Worm (Caenorhabditis elegans): ENCODE data around the gene F59F4.3.

F59F4.3 gene

DNA sequence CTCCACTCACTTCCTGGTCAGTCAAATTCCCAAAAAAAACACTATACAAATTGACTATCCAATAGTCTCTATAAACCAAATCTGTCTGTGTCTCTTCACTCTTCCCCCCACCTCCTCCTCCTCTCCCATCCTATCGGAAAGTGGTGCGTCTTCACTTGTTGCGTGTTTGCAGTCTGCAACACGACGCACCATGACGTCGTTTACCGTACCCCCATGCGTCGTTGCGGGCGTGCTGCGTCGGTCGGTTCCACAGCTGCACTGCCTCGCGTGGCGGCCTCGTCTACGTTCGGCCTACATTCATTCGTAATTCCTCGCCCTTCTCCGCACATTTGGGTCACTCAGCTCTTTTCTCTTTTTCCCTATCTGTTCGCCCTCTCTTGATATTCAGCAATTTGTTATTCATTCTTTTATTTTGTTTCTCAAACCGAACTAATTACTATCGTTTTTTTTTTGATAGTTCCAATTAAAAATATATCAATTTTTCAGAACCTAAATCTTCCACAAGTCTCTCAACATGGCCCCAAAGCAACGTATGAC lies 6.2 kb downstream of the F59F4.3 start, which contains the start of gene serp-1.1 (continued):
- TF ChIP-seq Y67H2A.10 (GFP tag; conservative IDR thresholded peaks at IDR 0.05) (peak; percentile 53; the same call in 1 of the 2 replicates), ets-4 (GFP tag; optimal IDR thresholded peaks at IDR 0.05) (peak; percentile 100), rpc-1 (optimal IDR thresholded peaks at IDR 0.05) (peak; percentile 32), rpc-1 (tag; optimal IDR thresholded peaks at IDR 0.05) (no peak), nhr-179 (tag; optimal IDR thresholded peaks at IDR 0.05) (no peak), gei-17 (GFP tag; optimal IDR thresholded peaks at IDR 0.05) (peak; percentile 90), rcor-1 (GFP tag; IDR thresholded peaks at IDR 0.05) (peak; percentile 94), lin-26 (GFP tag; IDR thresholded peaks at IDR 0.05) (peak; percentile 86), attf-6 (GFP tag; IDR thresholded peaks at IDR 0.05) (no peak), nfya-2 (GFP tag; IDR thresholded peaks at IDR 0.05) (no peak), Y95B8A.8 (GFP tag; IDR thresholded peaks at IDR 0.05) (peak; percentile 87), D2030.7 (GFP tag; IDR thresholded peaks at IDR 0.05) (peak; percentile 39; the same call in 1 of the 2 replicates), F57C9.4 (tag; optimal IDR thresholded peaks at IDR 0.05) (peak; percentile 79), pbrm-1 (GFP tag; IDR thresholded peaks at IDR 0.05) (peak; percentile 96), die-1 (tag; optimal IDR thresholded peaks at IDR 0.05) (peak; percentile 75), zim-3 (tag; optimal IDR thresholded peaks at IDR 0.05) (peak; percentile 68), let-526 (GFP tag; IDR thresholded peaks at IDR 0.05) (peak; percentile 94), F52B5.7 (tag; optimal IDR thresholded peaks at IDR 0.05) (peak; percentile 81), dpl-1 (GFP tag; optimal IDR thresholded peaks at IDR 0.05) (peak; percentile 36), ceh-91 (GFP tag; IDR thresholded peaks at IDR 0.05) (0 out of 2 replicates have a peak, but pooled peaks have one; percentile 35), madf-6 (GFP tag; IDR thresholded peaks at IDR 0.05) (no peak; the same call in 1 of the 2 replicates), dox-1 (GFP tag; IDR thresholded peaks at IDR 0.05) (peak; percentile 98), ztf-18 (tag; optimal IDR thresholded peaks at IDR 0.05) (peak; percentile 85), sea-2 (GFP tag; IDR thresholded peaks at IDR 0.05) (peak; percentile 60; the same call in 1 of the 2 replicates), Y53G8AR.9 (GFP tag; conservative IDR thresholded peaks at IDR 0.05) (peak; percentile 97), let-607 (tag; optimal IDR thresholded peaks at IDR 0.05) (peak; percentile 100), snpc-4 (GFP tag; optimal IDR thresholded peaks at IDR 0.05) (peak; percentile 73), snpc-4 (tag; optimal IDR thresholded peaks at IDR 0.05) (peak; percentile 83 to 91 (median 88)), aptf-2 (GFP tag; conservative IDR thresholded peaks at IDR 0.05) (peak; percentile 64; the same call in 1 of the 2 replicates), egrh-3 (GFP tag; IDR thresholded peaks at IDR 0.05) (peak; percentile 94), lin-40 (tag; optimal IDR thresholded peaks at IDR 0.05) (peak; percentile 98), ztf-3 (GFP tag; optimal IDR thresholded peaks at IDR 0.05) (peak; percentile 92), F49E8.2 (tag; optimal IDR thresholded peaks at IDR 0.05; ENCODE audit: insufficient read depth) (no peak), him-1 (tag; optimal IDR thresholded peaks at IDR 0.05) (no peak), F37B4.10 (GFP tag; IDR thresholded peaks at IDR 0.05) (0 out of 2 replicates have a peak, but pooled peaks have one; percentile 58), somi-1 (GFP tag; optimal IDR thresholded peaks at IDR 0.05) (peak; percentile 97), nfya-1 (tag; optimal IDR thresholded peaks at IDR 0.05; ENCODE audit: borderline replicate concordance, insufficient read depth) (no peak), akir-1 (GFP tag; optimal IDR thresholded peaks at IDR 0.05) (peak; percentile 66), snpc-3.4 (tag; optimal IDR thresholded peaks at IDR 0.05) (no peak), mel-28 (tag; optimal IDR thresholded peaks at IDR 0.05; ENCODE audit: borderline replicate concordance) (no peak), nhr-90 (tag; optimal IDR thresholded peaks at IDR 0.05) (peak; percentile 98)
